Worm (Caenorhabditis elegans) whole organism, L3 larva: ENCODE results near the gene nspc-16.

Experiments
- ZK546.5 ChIP-seq: sonication (generic microtip); optimal IDR thresholded peaks from 2 replicates; lab custom pipeline; 2017; ENCODE audit warnings: missing biosample characterization, missing genetic modification characterization
- ama-1 ChIP-seq: fragments of 150-350 bp; optimal IDR thresholded peaks from 2 replicates; lab custom pipeline; 2018
- ceh-16 ChIP-seq: sonication (generic microtip); optimal IDR thresholded peaks from 2 replicates; lab custom pipeline; 2017; ENCODE audit warnings: missing biosample characterization, missing genetic modification characterization
- ceh-28 ChIP-seq: fragments of 150-350 bp; optimal IDR thresholded peaks from 2 replicates; lab custom pipeline; 2014; ENCODE audit warnings: missing biosample characterization, missing genetic modification reagents, missing genetic modification characterization
- ceh-82 ChIP-seq: fragments of 150-350 bp; optimal IDR thresholded peaks from 2 replicates; lab custom pipeline; 2014; ENCODE audit warnings: missing biosample characterization, missing genetic modification characterization
- ceh-9 ChIP-seq: sonication (generic microtip); optimal IDR thresholded peaks from 2 replicates; lab custom pipeline; 2018; ENCODE audit warnings: missing biosample characterization, missing genetic modification characterization
- daf-12 ChIP-seq: fragments of 150-350 bp; optimal IDR thresholded peaks from 2 replicates; lab custom pipeline; 2014; ENCODE audit warnings: missing biosample characterization, missing genetic modification reagents, missing genetic modification characterization
- egl-27 ChIP-seq: sonication (generic microtip); optimal IDR thresholded peaks from 4 replicates; lab custom pipeline; 2017; ENCODE audit warnings: missing biosample characterization, missing genetic modification reagents, missing genetic modification characterization
- egl-5 ChIP-seq: fragments of 150-350 bp; optimal IDR thresholded peaks from 2 replicates; lab custom pipeline; 2017; ENCODE audit warnings: missing biosample characterization, missing genetic modification reagents, missing genetic modification characterization, inconsistent platforms
- elt-1 ChIP-seq: fragments of 150-350 bp; optimal IDR thresholded peaks from 2 replicates; lab custom pipeline; 2014; ENCODE audit warnings: missing biosample characterization, missing genetic modification characterization
- elt-2 ChIP-seq: sonication (generic microtip); optimal IDR thresholded peaks from 2 replicates; lab custom pipeline; 2016; ENCODE audit warnings: missing genetic modification reagents, mild to moderate bottlenecking, missing genetic modification characterization, missing compliant biosample characterization
- elt-3 ChIP-seq, 3 experiments: fragments of 150-350 bp in 1 of 3; sonication (generic microtip) in 2 of 3; optimal IDR thresholded peaks; 2 replicates in 2 of 3; 4 replicates in 1 of 3; lab custom pipeline; 2014 to 2017; ENCODE audit warnings: missing biosample characterization in 3 of 3, missing genetic modification characterization in 3 of 3
- eor-1 ChIP-seq, 2 experiments: fragments of 150-350 bp; optimal IDR thresholded peaks; 2 replicates each; lab custom pipeline; 2014 to 2018; ENCODE audit warnings: missing biosample characterization in 2 of 2, missing genetic modification characterization in 2 of 2
- fkh-10 ChIP-seq: sonication (generic microtip); optimal IDR thresholded peaks from 2 replicates; lab custom pipeline; 2017; ENCODE audit warnings: missing biosample characterization, missing genetic modification reagents, missing genetic modification characterization
- fos-1 ChIP-seq: fragments of 150-350 bp; optimal IDR thresholded peaks from 2 replicates; lab custom pipeline; 2014; ENCODE audit warnings: missing biosample characterization, missing genetic modification characterization
- hmg-11 ChIP-seq: sonication (generic microtip); optimal IDR thresholded peaks from 2 replicates; lab custom pipeline; 2016; ENCODE audit warnings: missing genetic modification characterization, missing compliant biosample characterization
- jun-1 ChIP-seq: fragments of 150-350 bp; optimal IDR thresholded peaks from 2 replicates; lab custom pipeline; 2014; ENCODE audit warnings: missing biosample characterization, missing genetic modification reagents, missing genetic modification characterization
- lin-39 ChIP-seq: fragments of 150-350 bp; optimal IDR thresholded peaks from 2 replicates; lab custom pipeline; 2018; ENCODE audit warnings: missing biosample characterization, missing genetic modification reagents, missing genetic modification characterization
- lsy-12 ChIP-seq: sonication (generic microtip); optimal IDR thresholded peaks from 2 replicates; lab custom pipeline; 2016; ENCODE audit warnings: mild to moderate bottlenecking, missing genetic modification characterization, missing compliant biosample characterization
- mdl-1 ChIP-seq: fragments of 150-350 bp; optimal IDR thresholded peaks from 2 replicates; lab custom pipeline; 2014; ENCODE audit warnings: missing biosample characterization, missing genetic modification characterization
- mml-1 ChIP-seq: fragments of 150-350 bp; sonication (generic microtip); optimal IDR thresholded peaks from 3 replicates; lab custom pipeline; 2014; ENCODE audit warnings: missing biosample characterization, missing genetic modification characterization
- nfya-1 ChIP-seq: sonication (generic microtip); optimal IDR thresholded peaks from 2 replicates; lab custom pipeline; 2017; ENCODE audit warnings: missing genetic modification characterization, mild to moderate bottlenecking, missing compliant biosample characterization, antibody characterized with exemption, moderate library complexity; ENCODE audit not compliant: insufficient read depth
- nhr-11 ChIP-seq: fragments of 150-350 bp; optimal IDR thresholded peaks from 2 replicates; lab custom pipeline; 2014; ENCODE audit warnings: missing biosample characterization, missing genetic modification characterization
- nhr-12 ChIP-seq: fragments of 150-350 bp; optimal IDR thresholded peaks from 2 replicates; lab custom pipeline; 2014; ENCODE audit warnings: missing biosample characterization, missing genetic modification characterization
- nhr-23 ChIP-seq: fragments of 150-350 bp; optimal IDR thresholded peaks from 2 replicates; lab custom pipeline; 2014; ENCODE audit warnings: missing biosample characterization, missing genetic modification reagents, missing genetic modification characterization
- nhr-237 ChIP-seq: fragments of 150-350 bp; optimal IDR thresholded peaks from 2 replicates; lab custom pipeline; 2014; ENCODE audit warnings: missing biosample characterization, missing genetic modification characterization
- nhr-25 ChIP-seq: sonication (generic microtip); optimal IDR thresholded peaks from 2 replicates; lab custom pipeline; 2017; ENCODE audit warnings: missing biosample characterization, missing genetic modification characterization
- nhr-28 ChIP-seq: fragments of 150-350 bp; optimal IDR thresholded peaks from 2 replicates; lab custom pipeline; 2014; ENCODE audit warnings: missing biosample characterization, missing genetic modification characterization
- nhr-43 ChIP-seq: sonication (generic microtip); optimal IDR thresholded peaks from 2 replicates; lab custom pipeline; 2016; ENCODE audit warnings: mild to moderate bottlenecking, missing genetic modification characterization, missing compliant biosample characterization; ENCODE audit not compliant: poor library complexity, severe bottlenecking
- nhr-76 ChIP-seq: fragments of 150-350 bp; sonication (generic microtip); optimal IDR thresholded peaks from 5 replicates; lab custom pipeline; 2014; ENCODE audit warnings: missing biosample characterization, missing genetic modification characterization
- nhr-77 ChIP-seq: fragments of 150-350 bp; optimal IDR thresholded peaks from 2 replicates; lab custom pipeline; 2014; ENCODE audit warnings: missing biosample characterization, missing genetic modification characterization
- pha-4 ChIP-seq: fragments of 150-350 bp; optimal IDR thresholded peaks from 2 replicates; lab custom pipeline; 2014; ENCODE audit warnings: missing biosample characterization, missing genetic modification reagents, missing genetic modification characterization
- pqm-1 ChIP-seq: fragments of 150-350 bp; optimal IDR thresholded peaks from 2 replicates; lab custom pipeline; 2017; ENCODE audit warnings: missing biosample characterization, missing genetic modification characterization, inconsistent platforms
- sea-2 ChIP-seq: fragments of 150-350 bp; sonication (generic microtip); optimal IDR thresholded peaks from 4 replicates; lab custom pipeline; 2014; ENCODE audit warnings: missing biosample characterization, missing genetic modification reagents, missing genetic modification characterization
- skn-1 ChIP-seq: fragments of 150-350 bp; optimal IDR thresholded peaks from 2 replicates; lab custom pipeline; 2014; ENCODE audit warnings: missing biosample characterization, missing genetic modification characterization
- snpc-4 ChIP-seq: fragments of 150-350 bp; optimal IDR thresholded peaks from 2 replicates; lab custom pipeline; 2014; ENCODE audit warnings: missing biosample characterization, missing genetic modification characterization
- tbx-2 ChIP-seq: sonication (generic microtip); optimal IDR thresholded peaks from 2 replicates; lab custom pipeline; 2016; ENCODE audit warnings: mild to moderate bottlenecking, missing genetic modification characterization, missing compliant biosample characterization
- unc-39 ChIP-seq: sonication (generic microtip); optimal IDR thresholded peaks from 4 replicates; lab custom pipeline; 2017; ENCODE audit warnings: missing biosample characterization, missing genetic modification characterization
- unc-62 ChIP-seq: fragments of 150-350 bp; sonication (generic microtip); optimal IDR thresholded peaks from 4 replicates; lab custom pipeline; 2014; ENCODE audit warnings: missing biosample characterization, missing genetic modification reagents, missing genetic modification characterization
- zag-1 ChIP-seq: fragments of 150-350 bp; optimal IDR thresholded peaks from 2 replicates; lab custom pipeline; 2014; ENCODE audit warnings: missing biosample characterization, missing genetic modification characterization
- ztf-11 ChIP-seq: fragments of 150-350 bp; optimal IDR thresholded peaks from 2 replicates; lab custom pipeline; 2014; ENCODE audit warnings: missing biosample characterization, missing genetic modification characterization
- ztf-4 ChIP-seq: fragments of 150-350 bp; optimal IDR thresholded peaks from 2 replicates; lab custom pipeline; 2014; ENCODE audit warnings: missing biosample characterization, missing genetic modification characterization

nspc-16 gene

DNA sequence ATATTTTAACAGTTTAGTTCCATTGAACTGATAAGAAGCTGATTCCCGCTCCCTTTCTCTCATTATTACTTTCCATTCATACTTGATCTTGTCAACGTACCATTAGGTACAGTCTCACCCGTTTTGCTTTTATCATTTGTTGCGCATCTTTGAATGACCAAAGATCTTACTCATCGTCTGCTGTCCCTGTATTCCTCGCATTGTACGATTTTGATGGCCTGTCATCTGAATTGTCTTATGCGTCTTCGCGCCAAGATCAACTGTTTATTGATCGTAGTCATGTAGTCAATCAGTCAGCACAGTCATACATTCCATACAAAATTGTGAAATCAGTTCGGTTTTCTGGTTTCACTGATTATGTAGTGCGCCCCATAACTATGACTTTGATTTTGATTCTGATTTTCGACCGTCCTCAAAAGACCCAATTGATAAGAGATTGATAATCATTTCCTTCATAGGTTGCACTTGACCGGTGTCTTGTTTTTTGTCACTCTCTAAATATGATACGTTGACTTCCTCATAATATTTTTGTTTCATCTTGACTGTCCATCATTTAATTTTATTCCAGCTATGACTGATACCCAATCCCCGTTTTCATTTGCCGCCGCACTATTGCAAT lies 34.7 kb downstream of the nspc-16 start, which contains the start of gene nhr-3:
TSS of gene nhr-3 (plus strand) at position 569 of the 619 bp plus-strand sequence.
- TF ChIP-seq nfya-1 (tag; lab: Kevin White, UChicago) (no peak), tbx-2 (tag; lab: Kevin White, UChicago) (no peak), nhr-77 (tag; lab: Kevin White, UChicago) (no peak), ceh-82 (tag; lab: Kevin White, UChicago) (no peak), nhr-237 (tag; lab: Kevin White, UChicago) (no peak), elt-2 (tag; lab: Kevin White, UChicago) (peak; percentile 79), fos-1 (tag; lab: Kevin White, UChicago) (no peak), lsy-12 (no peak), skn-1 (tag; lab: Kevin White, UChicago) (no peak), ama-1 (lab: Kevin White, UChicago) (no peak), nhr-43 (no peak), ceh-9 (tag; lab: Kevin White, UChicago) (no peak), fkh-10 (no peak), mdl-1 (peak; percentile 18), mml-1 (tag; lab: Kevin White, UChicago) (no peak), pqm-1 (tag; lab: Kevin White, UChicago) (peak; percentile 79), egl-5 (tag; lab: Kevin White, UChicago) (no peak), ztf-4 (no peak), unc-62 (peak; percentile 39), ceh-28 (tag; lab: Kevin White, UChicago) (peak; percentile 51), egl-27 (tag; lab: Kevin White, UChicago) (no peak), nhr-28 (tag; lab: Kevin White, UChicago) (no peak), nhr-23 (peak; percentile 48), eor-1 (tag; optimal IDR thresholded peaks at IDR 0.05; lab: Kevin White, UChicago) (no peak), snpc-4 (tag; lab: Kevin White, UChicago) (no peak), elt-3 (tag; optimal IDR thresholded peaks at IDR 0.05; lab: Kevin White, UChicago) (peak in 2 of 3 experiments; percentile 27 to 53), nhr-25 (tag; lab: Kevin White, UChicago) (peak; percentile 58)

DNA sequence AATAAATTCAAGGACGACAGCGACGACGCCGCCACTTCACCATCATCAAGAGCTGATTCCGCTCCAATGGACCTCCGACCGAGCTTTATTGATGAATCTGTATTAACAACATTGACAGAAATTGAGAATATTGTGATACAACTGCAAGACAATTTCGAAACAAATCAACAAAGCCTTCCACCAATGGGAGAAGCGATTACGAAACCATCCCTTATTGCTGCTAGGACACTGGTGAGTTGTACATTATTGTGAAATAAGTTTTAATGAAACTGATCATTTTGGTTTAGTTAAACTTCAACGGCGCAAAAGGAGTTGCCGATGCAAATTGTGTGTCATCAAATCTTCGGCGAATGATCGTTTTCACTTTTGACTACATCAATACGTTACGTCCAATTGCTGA lies 35.7 kb downstream of the nspc-16 start:
- no peak for TF ChIP-seq elt-1
- TF ChIP-seq fkh-10, result no peak
- no peak for TF ChIP-seq daf-12 (tag; lab: Kevin White, UChicago)
- TF ChIP-seq snpc-4 (tag; lab: Kevin White, UChicago), result no peak
- no peak for TF ChIP-seq eor-1 (tag; optimal IDR thresholded peaks at IDR 0.05; lab: Kevin White, UChicago)
- TF ChIP-seq ceh-82 (tag; lab: Kevin White, UChicago), result no peak

DNA sequence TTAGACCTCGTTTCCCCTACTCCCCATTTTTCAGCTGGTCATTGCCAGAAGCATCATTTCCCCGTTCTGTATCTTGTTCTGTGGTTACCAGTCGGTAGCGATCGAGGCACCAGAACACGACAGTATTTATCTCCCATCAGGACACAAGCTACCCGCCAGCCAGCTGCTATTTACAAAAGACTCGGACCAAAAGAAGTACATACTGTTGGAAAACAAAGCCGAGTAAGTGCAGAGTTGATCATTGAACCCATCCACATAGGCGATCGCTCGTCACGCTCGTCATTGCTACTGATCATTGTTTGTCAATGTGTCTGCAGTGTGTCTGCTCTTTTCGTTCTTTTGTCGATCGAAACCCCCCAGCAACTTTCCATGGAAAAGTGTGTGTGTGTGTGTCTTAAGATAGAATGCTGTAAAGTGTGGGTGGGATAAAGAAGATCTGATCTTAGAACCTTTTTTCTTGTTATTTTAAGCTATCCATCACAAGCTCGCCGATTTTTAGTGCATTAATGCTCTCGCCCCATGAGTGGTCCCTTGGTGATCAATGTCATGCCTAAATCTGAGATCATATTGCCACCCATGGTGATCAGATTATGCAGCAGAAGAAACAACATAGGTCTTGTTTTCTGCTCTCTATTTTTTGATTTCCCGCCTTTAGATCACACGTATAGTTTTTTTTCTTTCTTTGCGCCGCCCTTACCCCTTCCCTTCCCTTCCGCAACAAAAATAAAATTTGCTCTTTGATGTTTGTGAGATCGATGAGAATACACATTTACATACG lies 36.3 kb downstream of the nspc-16 start:
- TF ChIP-seq lin-39 (tag; lab: Kevin White, UChicago) (peak; percentile 27), lsy-12 (no peak), pha-4 (tag; lab: Kevin White, UChicago) (peak; percentile 84)

DNA sequence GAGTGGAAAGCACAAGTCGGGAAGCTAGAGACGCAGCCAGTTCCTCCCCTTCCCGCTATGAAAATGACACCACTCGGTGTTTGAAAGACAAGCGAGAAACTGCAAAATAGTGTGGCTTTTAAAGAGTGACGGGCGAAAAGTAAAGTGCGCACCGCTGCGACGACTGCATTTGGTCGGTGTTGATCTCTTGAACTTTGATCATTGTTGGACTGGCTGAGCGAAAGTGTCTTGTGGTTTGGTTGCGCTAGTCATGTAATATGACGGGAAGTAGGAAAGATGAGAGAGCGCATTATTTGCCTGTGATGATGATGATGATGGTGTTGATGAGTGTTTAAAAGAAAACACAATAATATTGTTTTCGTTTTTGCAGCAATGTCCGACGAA lies 36.9 kb downstream of the nspc-16 start:
- TF ChIP-seq egl-27 (tag; lab: Kevin White, UChicago), result peak; percentile 59
- no peak for TF ChIP-seq nhr-237 (tag; lab: Kevin White, UChicago)
- peak; percentile 70 for TF ChIP-seq egl-5 (tag; lab: Kevin White, UChicago)
- peak; percentile 10 for TF ChIP-seq lsy-12
- peak; percentile 97 for TF ChIP-seq unc-62
- TF ChIP-seq nhr-28 (tag; lab: Kevin White, UChicago), result no peak
- TF ChIP-seq ama-1 (lab: Kevin White, UChicago), result no peak
- peak; percentile 87 for TF ChIP-seq nhr-77 (tag; lab: Kevin White, UChicago)
- peak; percentile 66 for TF ChIP-seq nhr-76
- peak; percentile 63 for TF ChIP-seq snpc-4 (tag; lab: Kevin White, UChicago)
- TF ChIP-seq nhr-12 (tag; lab: Kevin White, UChicago), result no peak
- no peak for TF ChIP-seq mml-1 (tag; lab: Kevin White, UChicago)
- TF ChIP-seq eor-1 (tag; optimal IDR thresholded peaks at IDR 0.05; lab: Kevin White, UChicago), result no peak
- peak; percentile 12 for TF ChIP-seq sea-2
- no peak for TF ChIP-seq ZK546.5
- no peak for TF ChIP-seq ztf-11 (tag; lab: Kevin White, UChicago)
- peak; percentile 59 for TF ChIP-seq zag-1 (tag; lab: Kevin White, UChicago)
- TF ChIP-seq hmg-11 (tag; lab: Kevin White, UChicago), result peak; percentile 35
- no peak for TF ChIP-seq unc-39 (tag; lab: Kevin White, UChicago)
- no peak for TF ChIP-seq daf-12 (tag; lab: Kevin White, UChicago)
- peak; percentile 74 for TF ChIP-seq skn-1 (tag; lab: Kevin White, UChicago)
- TF ChIP-seq jun-1 (tag; lab: Kevin White, UChicago), result peak; percentile 97
- peak; percentile 87 for TF ChIP-seq fos-1 (tag; lab: Kevin White, UChicago)
- TF ChIP-seq nhr-11 (tag; lab: Kevin White, UChicago), result no peak
- TF ChIP-seq elt-2 (tag; lab: Kevin White, UChicago), result peak; percentile 94
- peak; percentile 94 for TF ChIP-seq nhr-23
- no peak for TF ChIP-seq ceh-9 (tag; lab: Kevin White, UChicago)
- peak; percentile 89 for TF ChIP-seq nhr-25 (tag; lab: Kevin White, UChicago)
- no peak for TF ChIP-seq ceh-16 (tag; lab: Kevin White, UChicago)
- peak; percentile 46 for TF ChIP-seq fkh-10
- TF ChIP-seq nhr-43, result peak; percentile 95
- TF ChIP-seq pqm-1 (tag; lab: Kevin White, UChicago), result peak; percentile 85
